Fruit fly (Drosophila melanogaster): ENCODE results near the gene tara.

tara gene

DNA sequence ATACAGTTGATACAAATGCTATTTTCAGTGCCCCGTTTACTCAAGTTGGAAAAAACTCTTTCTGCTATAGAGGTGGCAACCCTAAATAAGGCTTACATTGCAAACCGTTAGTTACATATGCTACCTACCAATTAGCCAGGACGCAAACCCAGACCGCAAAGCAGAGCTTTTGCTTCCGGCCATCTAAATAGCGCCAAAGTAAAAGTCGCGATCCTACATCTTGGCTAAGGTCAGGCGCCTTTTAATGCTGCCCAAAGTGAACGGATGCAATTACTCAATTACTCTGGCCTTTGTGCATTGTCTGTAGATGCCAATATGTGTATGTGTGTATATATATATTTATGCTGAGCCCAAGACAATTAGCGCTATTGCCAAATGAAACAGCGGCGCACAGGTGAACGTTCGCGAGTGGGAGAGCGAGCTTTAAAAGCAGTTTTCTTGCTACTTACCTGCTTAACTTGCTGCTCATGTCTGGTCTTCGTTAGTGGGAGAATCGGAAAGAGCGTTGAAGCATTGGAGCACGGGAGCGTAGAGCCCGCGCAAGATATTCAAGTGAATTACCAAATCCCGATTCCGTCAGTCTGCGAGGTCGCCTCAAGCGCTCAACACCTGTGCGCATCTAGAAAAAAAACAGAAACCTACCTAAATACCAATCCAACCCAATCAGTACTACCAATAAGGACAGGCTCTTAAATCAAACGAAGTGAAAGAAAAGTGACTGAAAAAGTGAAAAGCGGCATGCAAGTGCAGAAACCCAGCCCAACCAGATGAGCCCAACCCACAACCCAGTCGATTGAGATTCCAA is 79.9 kb downstream of the tara start, which contains the start of gene Zip89B (continued):
- TF ChIP-seq Ets97D (GFP tag; optimal IDR thresholded peaks at IDR 0.05) (peak; percentile 59), fd3F (GFP tag; optimal IDR thresholded peaks at IDR 0.05) (no peak), Pdp1 (GFP tag; optimal IDR thresholded peaks at IDR 0.05) (peak in 1 of 2 experiments; percentile 56), D19B (GFP tag; optimal IDR thresholded peaks at IDR 0.05) (peak; percentile 10), gfzf (GFP tag; optimal IDR thresholded peaks at IDR 0.05) (peak; percentile 55), Dref (GFP tag; IDR thresholded peaks at IDR 0.05) (no peak), H2.0 (GFP tag; IDR thresholded peaks at IDR 0.05) (no peak), Hr51 (GFP tag; optimal IDR thresholded peaks at IDR 0.05) (no peak), nom (GFP tag; optimal IDR thresholded peaks at IDR 0.05) (peak; percentile 46), Hr3 (GFP tag; optimal IDR thresholded peaks at IDR 0.05) (no peak), stc (GFP tag; IDR thresholded peaks at IDR 0.05) (0 out of 2 replicates have a peak, but pooled peaks have one; percentile 25), pita (GFP tag; optimal IDR thresholded peaks at IDR 0.05) (peak; percentile 40), sob (GFP tag; IDR thresholded peaks at IDR 0.05) (0 out of 2 replicates have a peak, but pooled peaks have one; percentile 43), CG10543 (GFP tag; optimal IDR thresholded peaks at IDR 0.05) (peak; percentile 48), HmgZ (tag; optimal IDR thresholded peaks at IDR 0.05) (peak; percentile 46), rib (GFP tag; IDR thresholded peaks at IDR 0.05) (0 out of 2 replicates have a peak, but pooled peaks have one; percentile 29), Neu2 (GFP tag; optimal IDR thresholded peaks at IDR 0.05; ENCODE audit: borderline replicate concordance) (no peak), nmo (GFP tag; optimal IDR thresholded peaks at IDR 0.05) (no peak), CG3065 (GFP tag; optimal IDR thresholded peaks at IDR 0.05) (no peak), CG8290 (GFP tag; optimal IDR thresholded peaks at IDR 0.05) (peak; percentile 10), CG8290 (tag; optimal IDR thresholded peaks at IDR 0.05) (peak in 1 of 2 experiments; percentile 76), CG12769 (tag; optimal IDR thresholded peaks at IDR 0.05) (peak; percentile 62), H15 (GFP tag; IDR thresholded peaks at IDR 0.05) (no peak), Stat92E (GFP tag; optimal IDR thresholded peaks at IDR 0.05) (no peak), CG2712 (tag; optimal IDR thresholded peaks at IDR 0.05) (no peak), insv (GFP tag; optimal IDR thresholded peaks at IDR 0.05) (no peak), chinmo (GFP tag; IDR thresholded peaks at IDR 0.05; ENCODE audit: partially characterized antibody) (0 out of 4 replicates have a peak, but pooled peaks have one; percentile 51), CG2116 (GFP tag; optimal IDR thresholded peaks at IDR 0.05) (no peak), bbx (GFP tag; IDR thresholded peaks at IDR 0.05; ENCODE audit: partially characterized antibody) (no peak; the same call in 1 of the 2 replicates), sisA (GFP tag; IDR thresholded peaks at IDR 0.05) (no peak), Atf3 (GFP tag; optimal IDR thresholded peaks at IDR 0.05) (no peak), bigmax (GFP tag; optimal IDR thresholded peaks at IDR 0.05) (no peak), Chrac-16 (GFP tag; optimal IDR thresholded peaks at IDR 0.05) (no peak), ash1 (GFP tag; optimal IDR thresholded peaks at IDR 0.05) (no peak), nerfin-2 (GFP tag; IDR thresholded peaks at IDR 0.05; ENCODE audit: partially characterized antibody) (no peak), p53 (GFP tag; optimal IDR thresholded peaks at IDR 0.05) (no peak), B-H2 (GFP tag; optimal IDR thresholded peaks at IDR 0.05) (peak; percentile 17), CG1233 (GFP tag; optimal IDR thresholded peaks at IDR 0.05) (no peak), ssp (GFP tag; IDR thresholded peaks at IDR 0.05) (no peak), Xbp1 (GFP tag; optimal IDR thresholded peaks at IDR 0.05) (no peak), Fer1 (GFP tag; optimal IDR thresholded peaks at IDR 0.05) (peak; percentile 29), vfl (GFP tag; optimal IDR thresholded peaks at IDR 0.05) (no peak), TFAM (GFP tag; optimal IDR thresholded peaks at IDR 0.05) (no peak), CG1603 (tag; optimal IDR thresholded peaks at IDR 0.05) (peak; percentile 34), MBD-R2 (GFP tag; IDR thresholded peaks at IDR 0.05) (no peak; the same call in 1 of the 2 replicates), CG31365 (tag; optimal IDR thresholded peaks at IDR 0.05) (peak; percentile 72), Sry-δ (GFP tag; optimal IDR thresholded peaks at IDR 0.05) (no peak), CG7372 (GFP tag; IDR thresholded peaks at IDR 0.05) (no peak)
